Worm (Caenorhabditis elegans) whole organism, young adult: ENCODE measurements around the gene F43E12.1.

Experiments used
- ama-1 ChIP-seq, 3 experiments: fragments of 150-350 bp in 1 of 3; sonication (generic microtip) in 2 of 3; optimal IDR thresholded peaks; 2 replicates each; lab custom pipeline; 2014 to 2018; ENCODE audit warnings: missing biosample characterization in 2 of 3, missing genetic modification characterization in 2 of 3, missing genetic modification reagents in 2 of 3
- ccch-3 ChIP-seq: fragments of 200-800 bp; sonication (Bioruptor generic); optimal IDR thresholded peaks from 2 replicates; lab custom pipeline; 2018; ENCODE audit warnings: mild to moderate bottlenecking, missing genetic modification characterization, missing compliant biosample characterization
- dpl-1 ChIP-seq: fragments of 150-350 bp; optimal IDR thresholded peaks from 2 replicates; lab custom pipeline; 2014; ENCODE audit warnings: missing biosample characterization, missing genetic modification reagents, missing genetic modification characterization
- him-1 ChIP-seq: sonication (generic microtip); optimal IDR thresholded peaks from 2 replicates; lab custom pipeline; 2016; ENCODE audit warnings: missing genotype, missing genetic modification reagents, missing genetic modification characterization, missing compliant biosample characterization
- lir-1 ChIP-seq: fragments of 200-800 bp; sonication (Bioruptor generic); conservative IDR thresholded peaks from 2 replicates; pipeline ENCODE4 v1.3.6; 2022; ENCODE audit warnings: missing genetic modification reagents, missing genetic modification characterization, missing compliant biosample characterization
- lsl-1 ChIP-seq: fragments of 200-800 bp; sonication (Bioruptor generic); optimal IDR thresholded peaks from 2 replicates; lab custom pipeline; 2018; ENCODE audit warnings: mild to moderate bottlenecking, missing genetic modification characterization, moderate library complexity, missing compliant biosample characterization
- lsy-27 ChIP-seq: sonication (generic microtip); optimal IDR thresholded peaks from 2 replicates; lab custom pipeline; 2017; ENCODE audit warnings: missing genetic modification characterization, mild to moderate bottlenecking, missing compliant biosample characterization, antibody characterized with exemption, missing genotype, borderline replicate concordance; ENCODE audit not compliant: insufficient read depth
- snpc-4 ChIP-seq, 5 experiments: fragments of 150-350 bp in 1 of 5; sonication (generic microtip) in 4 of 5; optimal IDR thresholded peaks; 2 replicates each; lab custom pipeline; 2014 to 2018; ENCODE audit warnings: missing genetic modification characterization in 5 of 5, missing biosample characterization in 3 of 5, antibody characterized with exemption in 2 of 5, mild to moderate bottlenecking in 2 of 5, missing compliant biosample characterization in 2 of 5, missing genotype in 2 of 5, moderate library complexity in 2 of 5, missing genetic modification reagents in 1 of 5
- tbp1 ChIP-seq: fragments of 200-800 bp; sonication (Bioruptor generic); optimal IDR thresholded peaks from 2 replicates; lab custom pipeline; 2018; ENCODE audit warnings: mild to moderate bottlenecking, missing genetic modification characterization, missing compliant biosample characterization
- unc-62 ChIP-seq: fragments of 150-350 bp; optimal IDR thresholded peaks from 2 replicates; lab custom pipeline; 2014; ENCODE audit warnings: missing biosample characterization, missing genetic modification reagents, missing genetic modification characterization
- ztf-18 ChIP-seq: sonication (generic microtip); optimal IDR thresholded peaks from 2 replicates; lab custom pipeline; 2016; ENCODE audit warnings: missing genotype, mild to moderate bottlenecking, missing genetic modification characterization, missing compliant biosample characterization
- ztf-26 ChIP-seq: sonication (generic microtip); optimal IDR thresholded peaks from 2 replicates; lab custom pipeline; 2017; ENCODE audit warnings: missing genetic modification characterization, missing compliant biosample characterization
- ztf-3 ChIP-seq: fragments of 200-800 bp; sonication (Bioruptor generic); optimal IDR thresholded peaks from 2 replicates; lab custom pipeline; 2018; ENCODE audit warnings: mild to moderate bottlenecking, missing genetic modification characterization, missing compliant biosample characterization

ce11 chrX:7177341-7177740 is at the start of gene F43E12.1:
- TF ChIP-seq him-1 (tag; lab: Kevin White, UChicago) (no peak), dpl-1 (GFP tag; lab: Kevin White, UChicago) (no peak), tbp1 (GFP tag; lab: Kevin White, UChicago) (no peak), ccch-3 (no peak), unc-62 (GFP tag; lab: Kevin White, UChicago) (no peak), lsy-27 (tag; lab: Kevin White, UChicago) (no peak), lsl-1 (GFP tag; lab: Kevin White, UChicago) (no peak), ztf-18 (no peak), ztf-26 (tag; lab: Kevin White, UChicago) (no peak), snpc-4 (GFP tag; optimal IDR thresholded peaks at IDR 0.05; lab: Kevin White, UChicago) (no peak), snpc-4 (tag; optimal IDR thresholded peaks at IDR 0.05; lab: Kevin White, UChicago) (no peak), lir-1 (GFP tag; lab: Robert Waterston, UW) (no peak), ztf-3 (GFP tag; lab: Kevin White, UChicago) (no peak), ama-1 (optimal IDR thresholded peaks at IDR 0.05; lab: Kevin White, UChicago) (no peak), ama-1 (GFP tag; optimal IDR thresholded peaks at IDR 0.05; lab: Kevin White, UChicago) (no peak)
